Fruit fly (Drosophila melanogaster) whole organism, embryonic: Measurements from ENCODE around the gene CG34008.

Experiments
- Adf1 ChIP-seq: fragments of 200-800 bp; sonication (Bioruptor generic); IDR thresholded peaks from 2 replicates; pipeline ENCODE4 v1.3.6; 2022; ENCODE audit warnings: missing biosample characterization, missing genetic modification characterization
- Blimp-1 ChIP-seq: fragments of 200-800 bp; sonication (Bioruptor generic); optimal IDR thresholded peaks from 3 replicates; lab custom pipeline; 2018; ENCODE audit warnings: missing biosample characterization, missing genetic modification characterization, mild to moderate bottlenecking, moderate library complexity, missing genetic modification reagents
- CG11085 ChIP-seq: fragments of 200-800 bp; sonication (Bioruptor generic); IDR thresholded peaks from 2 replicates; pipeline ENCODE4 v1.3.6; 2022; ENCODE audit warnings: missing biosample characterization, missing genetic modification characterization
- CG12299 ChIP-seq: fragments of 200-800 bp; sonication (Bioruptor generic); optimal IDR thresholded peaks from 2 replicates; lab custom pipeline; 2018; ENCODE audit warnings: missing biosample characterization, mild to moderate bottlenecking, missing genetic modification characterization
- CG12769 ChIP-seq: fragments of 200-800 bp; sonication (Bioruptor generic); optimal IDR thresholded peaks from 2 replicates; lab custom pipeline; 2019; ENCODE audit warnings: missing biosample characterization, mild to moderate bottlenecking, missing genetic modification characterization, moderate library complexity
- CG13624 ChIP-seq: fragments of 200-800 bp; sonication (Bioruptor generic); optimal IDR thresholded peaks from 2 replicates; lab custom pipeline; 2016; ENCODE audit warnings: missing biosample characterization, missing genetic modification characterization
- CG13894 ChIP-seq: fragments of 200-800 bp; sonication (Bioruptor generic); optimal IDR thresholded peaks from 3 replicates; lab custom pipeline; 2018; ENCODE audit warnings: missing biosample characterization, mild to moderate bottlenecking, missing genetic modification characterization, moderate library complexity
- CG14441 ChIP-seq: fragments of 200-800 bp; sonication (Bioruptor generic); IDR thresholded peaks from 2 replicates; pipeline ENCODE4 v1.3.6; 2022; ENCODE audit warnings: missing biosample characterization, missing genetic modification characterization
- CG17829 ChIP-seq: fragments of 200-800 bp; optimal IDR thresholded peaks from 2 replicates; lab custom pipeline; 2019; ENCODE audit warnings: missing biosample characterization, mild to moderate bottlenecking, missing genetic modification characterization, moderate library complexity
- CG2202 ChIP-seq: fragments of 200-800 bp; sonication (Bioruptor generic); optimal IDR thresholded peaks from 2 replicates; lab custom pipeline; 2018; ENCODE audit warnings: missing biosample characterization, mild to moderate bottlenecking, missing genetic modification characterization
- CG2889 ChIP-seq: fragments of 200-800 bp; sonication (Bioruptor generic); IDR thresholded peaks from 3 replicates; pipeline ENCODE4 v1.3.6; 2022; ENCODE audit warnings: missing biosample characterization, missing genetic modification characterization
- CG31365 ChIP-seq: fragments of 200-800 bp; sonication (Bioruptor generic); optimal IDR thresholded peaks from 2 replicates; lab custom pipeline; 2018; ENCODE audit warnings: missing biosample characterization, mild to moderate bottlenecking, missing genetic modification characterization
- CG4404 ChIP-seq: fragments of 200-800 bp; sonication (Bioruptor generic); IDR thresholded peaks from 2 replicates; pipeline ENCODE4 v1.3.6; 2022; ENCODE audit warnings: missing biosample characterization, missing genetic modification characterization
- CG5953 ChIP-seq: fragments of 200-800 bp; sonication (Bioruptor generic); IDR thresholded peaks from 2 replicates; pipeline ENCODE4 v1.3.6; 2022; ENCODE audit warnings: missing biosample characterization, missing genetic modification characterization
- CG6654 ChIP-seq: fragments of 200-800 bp; sonication (Bioruptor generic); optimal IDR thresholded peaks from 2 replicates; lab custom pipeline; 2017; ENCODE audit warnings: missing biosample characterization, mild to moderate bottlenecking, missing genetic modification characterization
- CG6683 ChIP-seq: fragments of 200-800 bp; sonication (Bioruptor generic); optimal IDR thresholded peaks from 2 replicates; lab custom pipeline; 2017; ENCODE audit warnings: missing biosample characterization, mild to moderate bottlenecking, missing genetic modification characterization, missing genetic modification reagents
- CG6689 ChIP-seq: fragments of 200-800 bp; sonication (Bioruptor generic); IDR thresholded peaks from 2 replicates; pipeline ENCODE4 v1.3.6; 2022; ENCODE audit warnings: missing biosample characterization, missing genetic modification characterization
- CG7839 ChIP-seq: fragments of 200-800 bp; sonication (Bioruptor generic); optimal IDR thresholded peaks from 3 replicates; lab custom pipeline; 2018; ENCODE audit warnings: missing biosample characterization, mild to moderate bottlenecking, missing genetic modification characterization, moderate library complexity
- CG8089 ChIP-seq: fragments of 200-800 bp; sonication (Bioruptor generic); optimal IDR thresholded peaks from 3 replicates; lab custom pipeline; 2016; ENCODE audit warnings: missing biosample characterization, missing genetic modification characterization
- CG8281 ChIP-seq: fragments of 200-800 bp; sonication (Bioruptor generic); optimal IDR thresholded peaks from 2 replicates; lab custom pipeline; 2018; ENCODE audit warnings: missing biosample characterization, mild to moderate bottlenecking, missing genetic modification characterization, moderate library complexity
- CoRest ChIP-seq: fragments of 200-800 bp; sonication (Bioruptor generic); optimal IDR thresholded peaks from 3 replicates; lab custom pipeline; 2018; ENCODE audit warnings: missing biosample characterization, mild to moderate bottlenecking, missing genetic modification characterization, moderate library complexity
- Dip2 ChIP-seq: fragments of 200-800 bp; sonication (Bioruptor generic); IDR thresholded peaks from 2 replicates; pipeline ENCODE4 v1.3.6; 2022; ENCODE audit warnings: missing biosample characterization, missing genetic modification characterization
- Hand ChIP-seq: fragments of 200-800 bp; sonication (Bioruptor generic); optimal IDR thresholded peaks from 2 replicates; lab custom pipeline; 2017; ENCODE audit warnings: mild to moderate bottlenecking, missing biosample characterization, missing genetic modification reagents, missing genetic modification characterization
- Hey ChIP-seq: fragments of 200-800 bp; sonication (Bioruptor generic); optimal IDR thresholded peaks from 3 replicates; lab custom pipeline; 2018; ENCODE audit warnings: missing biosample characterization, mild to moderate bottlenecking, missing genetic modification characterization
- HmgZ ChIP-seq: fragments of 200-800 bp; sonication (Bioruptor generic); optimal IDR thresholded peaks from 2 replicates; lab custom pipeline; 2018; ENCODE audit warnings: missing biosample characterization, mild to moderate bottlenecking, missing genetic modification characterization
- Hmr ChIP-seq: fragments of 200-800 bp; sonication (Bioruptor generic); optimal IDR thresholded peaks from 3 replicates; lab custom pipeline; 2017; ENCODE audit warnings: mild to moderate bottlenecking, missing biosample characterization, missing genetic modification reagents, missing genetic modification characterization
- Hr78 ChIP-seq, 2 experiments: fragments of 200-800 bp in 1 of 2; fragments of >200 bp in 1 of 2; sonication (Bioruptor generic) in 1 of 2; optimal IDR thresholded peaks; 2 replicates each; lab custom pipeline; 2017 to 2019; ENCODE audit warnings: missing biosample characterization in 2 of 2, missing genetic modification characterization in 2 of 2, mild to moderate bottlenecking in 1 of 2, moderate library complexity in 1 of 2
- Kr ChIP-seq: fragments of 200-800 bp; sonication (Bioruptor generic); optimal IDR thresholded peaks from 2 replicates; lab custom pipeline; 2017; ENCODE audit warnings: missing biosample characterization, mild to moderate bottlenecking, missing genetic modification characterization
- Nf-YA ChIP-seq: fragments of 200-800 bp; sonication (Bioruptor generic); IDR thresholded peaks from 2 replicates; pipeline ENCODE4 v1.3.6; 2022; ENCODE audit warnings: missing biosample characterization, missing genetic modification characterization
- Pdp1 ChIP-seq, 2 experiments: fragments of 200-800 bp; sonication (Bioruptor generic); optimal IDR thresholded peaks; 3 replicates each; lab custom pipeline; 2016; ENCODE audit warnings: missing biosample characterization in 2 of 2, missing genetic modification characterization in 2 of 2, mild to moderate bottlenecking in 1 of 2, moderate library complexity in 1 of 2
- Ravus ChIP-seq: fragments of 200-800 bp; sonication (Bioruptor generic); IDR thresholded peaks from 2 replicates; pipeline ENCODE4 v1.3.6; 2022; ENCODE audit warnings: missing biosample characterization, missing genetic modification characterization
- Sin3A ChIP-seq: fragments of >200 bp; optimal IDR thresholded peaks from 2 replicates; lab custom pipeline; 2018
- abd-A ChIP-seq: fragments of 200-800 bp; sonication (Bioruptor generic); optimal IDR thresholded peaks from 3 replicates; lab custom pipeline; 2019; ENCODE audit warnings: missing biosample characterization, mild to moderate bottlenecking, missing genetic modification characterization, moderate library complexity
- bab2 ChIP-seq: fragments of 200-800 bp; sonication (Bioruptor generic); optimal IDR thresholded peaks from 2 replicates; lab custom pipeline; 2016; ENCODE audit warnings: missing biosample characterization, missing genetic modification characterization
- bsh ChIP-seq, 2 experiments: fragments of 200-800 bp; sonication (Bioruptor generic); optimal IDR thresholded peaks; 2 replicates each; lab custom pipeline; 2017 to 2018; ENCODE audit warnings: mild to moderate bottlenecking in 2 of 2, missing biosample characterization in 2 of 2, missing genetic modification characterization in 2 of 2, moderate library complexity in 1 of 2
- dm ChIP-seq: fragments of 200-800 bp; sonication (Bioruptor generic); optimal IDR thresholded peaks from 3 replicates; lab custom pipeline; 2016; ENCODE audit warnings: missing biosample characterization, missing genetic modification characterization
- fd64A ChIP-seq: fragments of 200-800 bp; sonication (Bioruptor generic); optimal IDR thresholded peaks from 3 replicates; lab custom pipeline; 2018; ENCODE audit warnings: missing biosample characterization, mild to moderate bottlenecking, missing genetic modification characterization
- grau ChIP-seq: fragments of 200-800 bp; optimal IDR thresholded peaks from 3 replicates; lab custom pipeline; 2019; ENCODE audit warnings: missing biosample characterization, mild to moderate bottlenecking, missing genetic modification characterization, moderate library complexity
- jing ChIP-seq: fragments of 200-800 bp; sonication (Bioruptor generic); optimal IDR thresholded peaks from 2 replicates; lab custom pipeline; 2018; ENCODE audit warnings: missing biosample characterization, mild to moderate bottlenecking, missing genetic modification characterization
- lola ChIP-seq, 3 experiments: fragments of >200 bp in 2 of 3; fragments of 200-800 bp in 1 of 3; sonication (Bioruptor generic) in 1 of 3; optimal IDR thresholded peaks; 2 replicates each; lab custom pipeline; 2017 to 2019; ENCODE audit warnings: missing biosample characterization in 3 of 3, missing genetic modification characterization in 3 of 3, mild to moderate bottlenecking in 1 of 3, moderate library complexity in 1 of 3
- p53 ChIP-seq: fragments of 200-800 bp; sonication (Bioruptor generic); optimal IDR thresholded peaks from 2 replicates; lab custom pipeline; 2016; ENCODE audit warnings: missing biosample characterization, missing genetic modification characterization
- pb ChIP-seq: fragments of 200-800 bp; sonication (Bioruptor generic); optimal IDR thresholded peaks from 3 replicates; lab custom pipeline; 2016; ENCODE audit warnings: missing biosample characterization, missing genetic modification characterization
- prd ChIP-seq, 3 experiments: fragments of >200 bp in 2 of 3; fragments of 200-800 bp in 1 of 3; sonication (Bioruptor generic) in 1 of 3; optimal IDR thresholded peaks in 2 of 3; IDR thresholded peaks in 1 of 3; 2 replicates in 2 of 3; 3 replicates in 1 of 3; pipeline versions ENCODE4 v1.3.6 to Lab custom; 2017 to 2022; ENCODE audit warnings: missing biosample characterization in 1 of 3, missing genetic modification characterization in 1 of 3
- pzg ChIP-seq: fragments of 200-800 bp; sonication (Bioruptor generic); optimal IDR thresholded peaks from 3 replicates; lab custom pipeline; 2018; ENCODE audit warnings: missing biosample characterization, mild to moderate bottlenecking, missing genetic modification characterization, moderate library complexity
- sqz ChIP-seq: fragments of 200-800 bp; sonication (Bioruptor generic); optimal IDR thresholded peaks from 3 replicates; lab custom pipeline; 2018; ENCODE audit warnings: missing biosample characterization, mild to moderate bottlenecking, missing genetic modification characterization
- stwl ChIP-seq: fragments of 200-800 bp; sonication (Bioruptor generic); optimal IDR thresholded peaks from 3 replicates; lab custom pipeline; 2018; ENCODE audit warnings: missing biosample characterization, mild to moderate bottlenecking, missing genetic modification characterization, moderate library complexity
- unpg ChIP-seq: fragments of 200-800 bp; sonication (Bioruptor generic); optimal IDR thresholded peaks from 3 replicates; lab custom pipeline; 2018; ENCODE audit warnings: missing biosample characterization, mild to moderate bottlenecking, missing genetic modification characterization, moderate library complexity
- vfl ChIP-seq: fragments of 200-800 bp; sonication (Bioruptor generic); optimal IDR thresholded peaks from 2 replicates; lab custom pipeline; 2016; ENCODE audit warnings: missing biosample characterization, missing genetic modification characterization

CG34008 gene

DNA sequence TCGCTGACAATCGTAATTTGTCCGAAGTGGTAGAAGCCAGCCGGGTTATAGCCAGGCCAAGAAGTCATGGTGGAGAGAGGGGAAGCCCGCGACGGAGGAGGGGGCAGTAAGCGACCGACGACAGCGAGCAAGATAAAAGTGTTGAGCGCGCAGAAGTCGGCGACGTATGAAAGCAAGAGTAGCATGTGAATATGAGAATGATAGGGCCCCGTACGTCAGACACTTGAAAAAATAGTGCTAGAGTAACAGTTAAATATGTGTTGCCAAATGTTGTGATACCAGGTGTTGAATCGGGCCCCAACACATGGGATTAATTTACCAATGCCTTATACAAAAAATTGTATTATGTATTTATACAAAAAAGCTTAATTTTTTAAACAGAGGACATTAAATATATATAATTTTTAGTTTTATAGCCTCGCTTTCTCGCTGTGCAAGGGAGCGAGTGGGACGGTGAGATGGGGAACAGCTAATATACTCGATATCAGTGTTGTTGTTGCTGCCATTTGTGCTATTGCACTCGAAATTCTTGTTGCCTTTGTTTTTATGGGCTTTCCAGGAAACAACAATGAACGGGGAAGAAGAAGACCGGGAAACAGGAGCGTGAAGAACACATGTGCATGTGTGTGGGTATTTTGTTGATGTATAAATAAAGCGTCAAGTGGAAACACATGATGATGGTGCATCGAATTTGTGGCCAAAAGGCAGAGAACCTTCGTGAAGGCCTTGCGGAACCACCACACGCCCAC lies 31.3 kb downstream of the CG34008 start (continued):
- TF ChIP-seq fd64A (GFP tag; lab: Kevin White, UChicago) (no peak), vfl (peak; percentile 21), bab2 (GFP tag; lab: Kevin White, UChicago) (peak; percentile 5), CG13894 (peak; percentile 82), CG6689 (GFP tag; lab: Robert Waterston, UW) (peak; percentile 89), CG5953 (GFP tag; lab: Robert Waterston, UW) (peak; percentile 64), Kr (no peak), CG8281 (peak; percentile 65), CG13624 (GFP tag; lab: Kevin White, UChicago) (no peak), CG6654 (GFP tag; lab: Kevin White, UChicago) (peak; percentile 78), CG17829 (tag; lab: Kevin White, UChicago) (peak; percentile 92), CG7839 (tag; lab: Kevin White, UChicago) (peak; percentile 90), sqz (GFP tag; lab: Kevin White, UChicago) (peak; percentile 69), bsh (GFP tag; optimal IDR thresholded peaks at IDR 0.05; lab: Kevin White, UChicago) (peak; percentile 76 to 91), jing (GFP tag; lab: Kevin White, UChicago) (peak; percentile 74), grau (tag; lab: Kevin White, UChicago) (peak; percentile 87), Blimp-1 (GFP tag; lab: Kevin White, UChicago) (peak; percentile 93), CG12299 (tag; lab: Kevin White, UChicago) (peak; percentile 37), Adf1 (GFP tag; lab: Robert Waterston, UW) (peak; percentile 75), p53 (GFP tag; lab: Kevin White, UChicago) (no peak), Hand (GFP tag; lab: Kevin White, UChicago) (peak; percentile 77), Hr78 (GFP tag; optimal IDR thresholded peaks at IDR 0.05; lab: Kevin White, UChicago) (peak in 1 of 2 experiments; percentile 58), dm (GFP tag; lab: Kevin White, UChicago) (no peak), Sin3A (lab: Kevin White, UChicago) (no peak), Nf-YA (GFP tag; lab: Robert Waterston, UW) (peak; percentile 66), prd (optimal IDR thresholded peaks at IDR 0.05; lab: Kevin White, UChicago) (no peak), prd (GFP tag; IDR thresholded peaks at IDR 0.05; lab: Robert Waterston, UW) (peak; percentile 87), pb (GFP tag; lab: Kevin White, UChicago) (no peak), CG12769 (tag; lab: Kevin White, UChicago) (peak; percentile 39), Dip2 (GFP tag; lab: Robert Waterston, UW) (peak; percentile 54; the same call in 1 of the 2 replicates), CG6683 (peak; percentile 66), CG2889 (GFP tag; lab: Robert Waterston, UW) (peak; percentile 73), Hey (peak; percentile 96), Hmr (GFP tag; lab: Kevin White, UChicago) (peak; percentile 81), Pdp1 (GFP tag; optimal IDR thresholded peaks at IDR 0.05; lab: Kevin White, UChicago) (peak in 1 of 2 experiments; percentile 63), lola (GFP tag; optimal IDR thresholded peaks at IDR 0.05; lab: Kevin White, UChicago) (peak in 1 of 3 experiments; percentile 82), Ravus (GFP tag; lab: Robert Waterston, UW) (peak; percentile 40; the same call in 1 of the 2 replicates), unpg (peak; percentile 88), CG2202 (tag; lab: Kevin White, UChicago) (peak; percentile 75), CG8089 (GFP tag; lab: Kevin White, UChicago) (no peak), CG4404 (GFP tag; lab: Robert Waterston, UW) (peak; percentile 85), CG11085 (GFP tag; lab: Robert Waterston, UW) (peak; percentile 66), HmgZ (tag; lab: Kevin White, UChicago) (peak; percentile 91), abd-A (tag; lab: Kevin White, UChicago) (no peak), pzg (GFP tag; lab: Kevin White, UChicago) (no peak), stwl (tag; lab: Kevin White, UChicago) (peak; percentile 4), CG31365 (tag; lab: Kevin White, UChicago) (peak; percentile 47), CG14441 (GFP tag; lab: Robert Waterston, UW) (peak; percentile 80), CoRest (tag; lab: Kevin White, UChicago) (peak; percentile 90)
